Fruit fly (Drosophila melanogaster) whole organism, embryonic: ENCODE data around the gene CG43333.

ENCODE experiments used
- ATbp ChIP-seq: fragments of 200-800 bp; sonication (Bioruptor generic); optimal IDR thresholded peaks from 2 replicates; lab custom pipeline; 2017; ENCODE audit warnings: missing biosample characterization, mild to moderate bottlenecking, missing genetic modification characterization, missing genetic modification reagents
- Ada2b ChIP-seq: fragments of 200-800 bp; sonication (Bioruptor generic); IDR thresholded peaks from 2 replicates; pipeline ENCODE4 v1.3.6; 2022; ENCODE audit warnings: missing biosample characterization, missing genetic modification characterization
- Blimp-1 ChIP-seq: fragments of 200-800 bp; sonication (Bioruptor generic); optimal IDR thresholded peaks from 3 replicates; lab custom pipeline; 2018; ENCODE audit warnings: missing biosample characterization, missing genetic modification characterization, mild to moderate bottlenecking, moderate library complexity, missing genetic modification reagents
- CG10209 ChIP-seq: fragments of 200-800 bp; sonication (Bioruptor generic); optimal IDR thresholded peaks from 3 replicates; lab custom pipeline; 2017; ENCODE audit warnings: missing biosample characterization, mild to moderate bottlenecking, missing genetic modification characterization, missing genetic modification reagents
- CG10543 ChIP-seq: fragments of 200-800 bp; sonication (Bioruptor generic); optimal IDR thresholded peaks from 3 replicates; lab custom pipeline; 2017; ENCODE audit warnings: missing biosample characterization, mild to moderate bottlenecking, missing genetic modification characterization, moderate library complexity
- CG10654 ChIP-seq: fragments of 200-800 bp; sonication (Bioruptor generic); optimal IDR thresholded peaks from 2 replicates; lab custom pipeline; 2016; ENCODE audit warnings: missing biosample characterization, missing genetic modification characterization
- CG11504 ChIP-seq: fragments of 200-800 bp; sonication (Bioruptor generic); optimal IDR thresholded peaks from 3 replicates; lab custom pipeline; 2019; ENCODE audit warnings: missing biosample characterization, mild to moderate bottlenecking, missing genetic modification characterization, moderate library complexity
- CG11560 ChIP-seq: fragments of 200-800 bp; sonication (Bioruptor generic); IDR thresholded peaks from 3 replicates; pipeline ENCODE4 v1.3.6; 2022; ENCODE audit warnings: missing biosample characterization, missing genetic modification characterization
- CG11723 ChIP-seq: fragments of 200-800 bp; sonication (Bioruptor generic); optimal IDR thresholded peaks from 2 replicates; lab custom pipeline; 2017; ENCODE audit warnings: missing biosample characterization, mild to moderate bottlenecking, missing genetic modification characterization
- CG12219 ChIP-seq: fragments of 200-800 bp; sonication (Bioruptor generic); optimal IDR thresholded peaks from 3 replicates; lab custom pipeline; 2018; ENCODE audit warnings: missing biosample characterization, mild to moderate bottlenecking, missing genetic modification characterization
- CG13775 ChIP-seq: fragments of 200-800 bp; sonication (Bioruptor generic); optimal IDR thresholded peaks from 3 replicates; lab custom pipeline; 2017; ENCODE audit warnings: missing biosample characterization, mild to moderate bottlenecking, missing genetic modification characterization
- CG1529 ChIP-seq: fragments of 200-800 bp; sonication (Bioruptor generic); optimal IDR thresholded peaks from 3 replicates; lab custom pipeline; 2018; ENCODE audit warnings: missing biosample characterization, missing genetic modification characterization
- CG15514 ChIP-seq: fragments of 200-800 bp; sonication (Bioruptor generic); optimal IDR thresholded peaks from 3 replicates; lab custom pipeline; 2017; ENCODE audit warnings: missing biosample characterization, missing genetic modification characterization, mild to moderate bottlenecking, moderate library complexity, missing genetic modification reagents
- CG1603 ChIP-seq: fragments of 200-800 bp; sonication (Bioruptor generic); optimal IDR thresholded peaks from 2 replicates; lab custom pipeline; 2019; ENCODE audit warnings: missing biosample characterization, mild to moderate bottlenecking, missing genetic modification characterization, moderate library complexity
- CG17359 ChIP-seq: fragments of 200-800 bp; sonication (Bioruptor generic); optimal IDR thresholded peaks from 3 replicates; lab custom pipeline; 2018; ENCODE audit warnings: missing biosample characterization, mild to moderate bottlenecking, missing genetic modification characterization, moderate library complexity
- CG2120 ChIP-seq: fragments of 200-800 bp; sonication (Bioruptor generic); optimal IDR thresholded peaks from 3 replicates; lab custom pipeline; 2016; ENCODE audit warnings: missing biosample characterization, missing genetic modification characterization
- CG2678 ChIP-seq: fragments of 200-800 bp; sonication (Bioruptor generic); optimal IDR thresholded peaks from 3 replicates; lab custom pipeline; 2019; ENCODE audit warnings: missing biosample characterization, mild to moderate bottlenecking, missing genetic modification characterization, moderate library complexity
- CG31441 ChIP-seq: fragments of 200-800 bp; sonication (Bioruptor generic); IDR thresholded peaks from 2 replicates; pipeline ENCODE4 v1.3.6; 2022; ENCODE audit warnings: missing biosample characterization, missing genetic modification characterization
- CG4424 ChIP-seq: fragments of 200-800 bp; sonication (Bioruptor generic); optimal IDR thresholded peaks from 3 replicates; lab custom pipeline; 2016; ENCODE audit warnings: missing biosample characterization, missing genetic modification characterization
- CG6689 ChIP-seq: fragments of 200-800 bp; sonication (Bioruptor generic); IDR thresholded peaks from 2 replicates; pipeline ENCODE4 v1.3.6; 2022; ENCODE audit warnings: missing biosample characterization, missing genetic modification characterization
- CG6765 ChIP-seq: fragments of 200-800 bp; sonication (Bioruptor generic); optimal IDR thresholded peaks from 3 replicates; lab custom pipeline; 2017; ENCODE audit warnings: missing biosample characterization, mild to moderate bottlenecking, missing genetic modification characterization
- CG6854 ChIP-seq: fragments of 200-800 bp; sonication (Bioruptor generic); optimal IDR thresholded peaks from 3 replicates; lab custom pipeline; 2017; ENCODE audit warnings: missing biosample characterization, mild to moderate bottlenecking, missing genetic modification characterization
- CG8388 ChIP-seq: fragments of 200-800 bp; sonication (Bioruptor generic); optimal IDR thresholded peaks from 2 replicates; lab custom pipeline; 2019; ENCODE audit warnings: missing biosample characterization, mild to moderate bottlenecking, missing genetic modification characterization, moderate library complexity
- CG9727 ChIP-seq: fragments of 200-800 bp; sonication (Bioruptor generic); optimal IDR thresholded peaks from 3 replicates; lab custom pipeline; 2017; ENCODE audit warnings: missing biosample characterization, mild to moderate bottlenecking, missing genetic modification characterization
- D19A ChIP-seq: fragments of 200-800 bp; optimal IDR thresholded peaks from 3 replicates; lab custom pipeline; 2019; ENCODE audit warnings: missing biosample characterization, mild to moderate bottlenecking, missing genetic modification characterization, moderate library complexity
- Hr51 ChIP-seq, 2 experiments: fragments of 200-800 bp; sonication (Bioruptor generic); optimal IDR thresholded peaks; 2 replicates in 1 of 2; 3 replicates in 1 of 2; lab custom pipeline; 2016 to 2018; ENCODE audit warnings: missing biosample characterization in 2 of 2, missing genetic modification characterization in 2 of 2, mild to moderate bottlenecking in 1 of 2, moderate library complexity in 1 of 2
- Hsf ChIP-seq: fragments of 200-800 bp; sonication (Bioruptor generic); optimal IDR thresholded peaks from 3 replicates; lab custom pipeline; 2016; ENCODE audit warnings: missing biosample characterization, missing genetic modification characterization
- Meics ChIP-seq: fragments of 200-800 bp; sonication (Bioruptor generic); optimal IDR thresholded peaks from 2 replicates; lab custom pipeline; 2017; ENCODE audit warnings: missing biosample characterization, mild to moderate bottlenecking, missing genetic modification characterization
- Oli ChIP-seq: fragments of 200-800 bp; sonication (Bioruptor generic); optimal IDR thresholded peaks from 2 replicates; lab custom pipeline; 2018; ENCODE audit warnings: missing biosample characterization, mild to moderate bottlenecking, missing genetic modification characterization, moderate library complexity
- Sox102F ChIP-seq: fragments of 200-800 bp; sonication (Bioruptor generic); optimal IDR thresholded peaks from 2 replicates; lab custom pipeline; 2018; ENCODE audit warnings: missing biosample characterization, mild to moderate bottlenecking, missing genetic modification characterization, moderate library complexity
- Ssrp ChIP-seq: fragments of 200-800 bp; sonication (Bioruptor generic); optimal IDR thresholded peaks from 2 replicates; lab custom pipeline; 2018; ENCODE audit warnings: missing biosample characterization, mild to moderate bottlenecking, missing genetic modification characterization, moderate library complexity
- bab2 ChIP-seq: fragments of 200-800 bp; sonication (Bioruptor generic); optimal IDR thresholded peaks from 2 replicates; lab custom pipeline; 2016; ENCODE audit warnings: missing biosample characterization, missing genetic modification characterization
- bsh ChIP-seq, 2 experiments: fragments of 200-800 bp; sonication (Bioruptor generic); optimal IDR thresholded peaks; 2 replicates each; lab custom pipeline; 2017 to 2018; ENCODE audit warnings: mild to moderate bottlenecking in 2 of 2, missing biosample characterization in 2 of 2, missing genetic modification characterization in 2 of 2, moderate library complexity in 1 of 2
- ci ChIP-seq: fragments of 200-800 bp; sonication (Bioruptor generic); IDR thresholded peaks from 3 replicates; pipeline ENCODE4 v1.3.6; 2022; ENCODE audit warnings: missing biosample characterization, missing genetic modification characterization
- dm ChIP-seq: fragments of 200-800 bp; sonication (Bioruptor generic); optimal IDR thresholded peaks from 3 replicates; lab custom pipeline; 2016; ENCODE audit warnings: missing biosample characterization, missing genetic modification characterization
- dysf ChIP-seq: fragments of 200-800 bp; sonication (Bioruptor generic); IDR thresholded peaks from 3 replicates; pipeline ENCODE4 v1.3.6; 2022; ENCODE audit warnings: missing biosample characterization, missing genetic modification characterization
- ewg ChIP-seq: fragments of 200-800 bp; sonication (Bioruptor generic); optimal IDR thresholded peaks from 3 replicates; lab custom pipeline; 2017; ENCODE audit warnings: mild to moderate bottlenecking, missing biosample characterization, missing genetic modification reagents, missing genetic modification characterization
- exex ChIP-seq: fragments of 200-800 bp; sonication (Bioruptor generic); optimal IDR thresholded peaks from 4 replicates; lab custom pipeline; 2018; ENCODE audit warnings: missing biosample characterization, mild to moderate bottlenecking, missing genetic modification characterization, moderate library complexity
- fd96Cb ChIP-seq: fragments of 200-800 bp; sonication (Bioruptor generic); optimal IDR thresholded peaks from 2 replicates; lab custom pipeline; 2018; ENCODE audit warnings: missing biosample characterization, mild to moderate bottlenecking, missing genetic modification characterization, moderate library complexity
- gem ChIP-seq: fragments of 200-800 bp; sonication (Bioruptor generic); optimal IDR thresholded peaks from 2 replicates; lab custom pipeline; 2019; ENCODE audit warnings: missing biosample characterization, mild to moderate bottlenecking, missing genetic modification characterization, moderate library complexity
- ind ChIP-seq: fragments of 200-800 bp; sonication (Bioruptor generic); optimal IDR thresholded peaks from 3 replicates; lab custom pipeline; 2016; ENCODE audit warnings: missing biosample characterization, missing genetic modification characterization
- lab ChIP-seq: fragments of 200-800 bp; sonication (Bioruptor generic); optimal IDR thresholded peaks from 3 replicates; lab custom pipeline; 2017; ENCODE audit warnings: missing biosample characterization, missing genetic modification characterization, mild to moderate bottlenecking, moderate library complexity, missing genetic modification reagents
- onecut ChIP-seq: fragments of 200-800 bp; sonication (Bioruptor generic); IDR thresholded peaks from 2 replicates; pipeline ENCODE4 v1.3.6; 2022; ENCODE audit warnings: missing biosample characterization, missing genetic modification characterization
- org-1 ChIP-seq: fragments of 200-800 bp; sonication (Bioruptor generic); optimal IDR thresholded peaks from 2 replicates; lab custom pipeline; 2017; ENCODE audit warnings: missing biosample characterization, missing genetic modification characterization
- pan ChIP-seq, 4 experiments: fragments of >200 bp in 3 of 4; fragments of 200-800 bp in 1 of 4; sonication (Bioruptor generic) in 1 of 4; optimal IDR thresholded peaks in 3 of 4; IDR thresholded peaks in 1 of 4; 2 replicates each; pipeline versions ENCODE4 v1.3.6 to Lab custom; 2017 to 2022; ENCODE audit warnings: missing biosample characterization in 2 of 4, missing genetic modification characterization in 2 of 4, mixed read lengths in 1 of 4
- prd ChIP-seq, 3 experiments: fragments of >200 bp in 2 of 3; fragments of 200-800 bp in 1 of 3; sonication (Bioruptor generic) in 1 of 3; optimal IDR thresholded peaks in 2 of 3; IDR thresholded peaks in 1 of 3; 2 replicates in 2 of 3; 3 replicates in 1 of 3; pipeline versions ENCODE4 v1.3.6 to Lab custom; 2017 to 2022; ENCODE audit warnings: missing biosample characterization in 1 of 3, missing genetic modification characterization in 1 of 3
- sna ChIP-seq: fragments of 200-800 bp; sonication (Bioruptor generic); IDR thresholded peaks from 2 replicates; pipeline ENCODE4 v1.3.6; 2022; ENCODE audit warnings: missing biosample characterization, missing genetic modification characterization; ENCODE audit not compliant: partially characterized antibody
- zen2 ChIP-seq: fragments of 200-800 bp; sonication (Bioruptor generic); IDR thresholded peaks from 3 replicates; pipeline ENCODE4 v1.3.6; 2022; ENCODE audit warnings: missing biosample characterization, missing genetic modification characterization; ENCODE audit not compliant: partially characterized antibody

Gene CG43333

DNA sequence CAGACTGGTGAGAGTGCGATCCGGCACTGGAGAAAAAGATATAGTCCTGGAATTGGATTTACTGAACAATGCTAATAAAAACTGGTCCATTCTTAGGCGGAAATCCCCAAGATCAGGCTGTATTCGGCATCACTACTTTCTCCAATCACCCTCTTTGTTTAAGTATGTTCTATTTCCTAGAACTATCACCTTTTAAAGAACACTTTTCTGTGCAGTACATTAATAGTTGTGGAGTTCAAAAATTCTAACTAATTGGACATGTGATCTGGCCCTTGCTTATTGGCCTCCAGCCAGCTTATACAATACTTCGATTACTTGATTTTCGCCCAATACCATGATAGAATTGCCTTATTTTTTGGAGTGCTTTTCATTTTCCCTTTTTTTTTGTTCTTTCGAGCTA is 56.9 kb downstream of the CG43333 start (continued):
- TF ChIP-seq CG1603 (peak; percentile 29), CG10209 (GFP tag; lab: Kevin White, UChicago) (peak; percentile 13), CG6689 (GFP tag; lab: Robert Waterston, UW) (peak; percentile 45; the same call in 1 of the 2 replicates), CG8388 (GFP tag; lab: Kevin White, UChicago) (peak; percentile 23), lab (GFP tag; lab: Kevin White, UChicago) (peak; percentile 30), Ada2b (GFP tag; lab: Robert Waterston, UW) (no peak), CG9727 (GFP tag; lab: Kevin White, UChicago) (peak; percentile 12), CG6854 (peak; percentile 47), CG31441 (GFP tag; lab: Robert Waterston, UW) (peak; percentile 49; the same call in 1 of the 2 replicates), Oli (peak; percentile 44), CG11723 (GFP tag; lab: Kevin White, UChicago) (peak; percentile 36), Hr51 (GFP tag; optimal IDR thresholded peaks at IDR 0.05; lab: Kevin White, UChicago) (peak in 1 of 2 experiments; percentile 36), bab2 (GFP tag; lab: Kevin White, UChicago) (peak; percentile 20), gem (tag; lab: Kevin White, UChicago) (peak; percentile 58), CG17359 (tag; lab: Kevin White, UChicago) (no peak), fd96Cb (tag; lab: Kevin White, UChicago) (peak; percentile 18), CG6765 (no peak), ind (GFP tag; lab: Kevin White, UChicago) (peak; percentile 32), exex (tag; lab: Kevin White, UChicago) (no peak), Sox102F (GFP tag; lab: Kevin White, UChicago) (peak; percentile 37), CG10543 (no peak), Blimp-1 (GFP tag; lab: Kevin White, UChicago) (peak; percentile 27), ci (no peak), CG2120 (GFP tag; lab: Kevin White, UChicago) (peak; percentile 35), pan (optimal IDR thresholded peaks at IDR 0.05; lab: Kevin White, UChicago) (no peak), pan (GFP tag; optimal IDR thresholded peaks at IDR 0.05 in 1 of 2, IDR thresholded peaks at IDR 0.05 in 1 of 2) (peak in 1 of 2 experiments; percentile 21), CG11560 (no peak), CG15514 (GFP tag; lab: Kevin White, UChicago) (no peak), dm (GFP tag; lab: Kevin White, UChicago) (no peak), ATbp (GFP tag; lab: Kevin White, UChicago) (peak; percentile 16), CG13775 (GFP tag; lab: Kevin White, UChicago) (peak; percentile 8), Ssrp (tag; lab: Kevin White, UChicago) (peak; percentile 18), D19A (tag; lab: Kevin White, UChicago) (peak; percentile 36), CG2678 (peak; percentile 68), CG1529 (no peak), ewg (no peak), org-1 (peak; percentile 14), dysf (peak; percentile 53; the same call in 1 of the 3 replicates), bsh (GFP tag; optimal IDR thresholded peaks at IDR 0.05; lab: Kevin White, UChicago) (peak in 1 of 2 experiments; percentile 28), CG11504 (peak; percentile 67), zen2 (GFP tag; lab: Robert Waterston, UW) (no peak), onecut (GFP tag; lab: Robert Waterston, UW) (no peak), CG12219 (GFP tag; lab: Kevin White, UChicago) (peak; percentile 34), sna (no peak), Hsf (peak; percentile 23), prd (optimal IDR thresholded peaks at IDR 0.05; lab: Kevin White, UChicago) (no peak), prd (GFP tag; IDR thresholded peaks at IDR 0.05; lab: Robert Waterston, UW) (peak; percentile 10; the same call in 1 of the 3 replicates), CG4424 (GFP tag; lab: Kevin White, UChicago) (peak; percentile 1), CG10654 (peak; percentile 16), Meics (GFP tag; lab: Kevin White, UChicago) (peak; percentile 52)
